Fruit fly (Drosophila melanogaster) whole organism, embryonic: ENCODE results near the gene scny.

ENCODE experiments used
- Bdp1 ChIP-seq: fragments of 200-800 bp; sonication (Bioruptor generic); optimal IDR thresholded peaks from 3 replicates; lab custom pipeline; 2016; ENCODE audit warnings: missing biosample characterization, missing genetic modification characterization
- CG12071 ChIP-seq: fragments of 200-800 bp; sonication (Bioruptor generic); optimal IDR thresholded peaks from 3 replicates; lab custom pipeline; 2018; ENCODE audit warnings: missing biosample characterization, mild to moderate bottlenecking, missing genetic modification characterization
- CG12769 ChIP-seq: fragments of 200-800 bp; sonication (Bioruptor generic); optimal IDR thresholded peaks from 2 replicates; lab custom pipeline; 2019; ENCODE audit warnings: missing biosample characterization, mild to moderate bottlenecking, missing genetic modification characterization, moderate library complexity
- CG18599 ChIP-seq: fragments of 200-800 bp; sonication (Bioruptor generic); optimal IDR thresholded peaks from 3 replicates; lab custom pipeline; 2017; ENCODE audit warnings: missing biosample characterization, missing genetic modification characterization, mild to moderate bottlenecking, moderate library complexity, missing genetic modification reagents
- CG31365 ChIP-seq: fragments of 200-800 bp; sonication (Bioruptor generic); optimal IDR thresholded peaks from 2 replicates; lab custom pipeline; 2018; ENCODE audit warnings: missing biosample characterization, mild to moderate bottlenecking, missing genetic modification characterization
- CG31388 ChIP-seq: fragments of 200-800 bp; sonication (Bioruptor generic); optimal IDR thresholded peaks from 2 replicates; lab custom pipeline; 2016; ENCODE audit warnings: missing biosample characterization, missing genetic modification characterization
- CG4282 ChIP-seq: fragments of 200-800 bp; sonication (Bioruptor generic); optimal IDR thresholded peaks from 2 replicates; lab custom pipeline; 2016; ENCODE audit warnings: missing biosample characterization, missing genetic modification characterization
- CG4404 ChIP-seq: fragments of 200-800 bp; sonication (Bioruptor generic); IDR thresholded peaks from 2 replicates; pipeline ENCODE4 v1.3.6; 2022; ENCODE audit warnings: missing biosample characterization, missing genetic modification characterization
- CG4730 ChIP-seq: fragments of 200-800 bp; sonication (Bioruptor generic); IDR thresholded peaks from 2 replicates; pipeline ENCODE4 v1.3.6; 2022; ENCODE audit warnings: missing biosample characterization, missing genetic modification characterization
- CG5180 ChIP-seq: fragments of 200-800 bp; sonication (Bioruptor generic); optimal IDR thresholded peaks from 3 replicates; lab custom pipeline; 2017; ENCODE audit warnings: missing biosample characterization, missing genetic modification characterization, mild to moderate bottlenecking, moderate library complexity, missing genetic modification reagents
- CG5953 ChIP-seq: fragments of 200-800 bp; sonication (Bioruptor generic); IDR thresholded peaks from 2 replicates; pipeline ENCODE4 v1.3.6; 2022; ENCODE audit warnings: missing biosample characterization, missing genetic modification characterization
- CG6272 ChIP-seq: fragments of 200-800 bp; sonication (Bioruptor generic); IDR thresholded peaks from 2 replicates; pipeline ENCODE4 v1.3.6; 2022; ENCODE audit warnings: missing biosample characterization, missing genetic modification characterization
- CG6765 ChIP-seq: fragments of 200-800 bp; sonication (Bioruptor generic); optimal IDR thresholded peaks from 3 replicates; lab custom pipeline; 2017; ENCODE audit warnings: missing biosample characterization, mild to moderate bottlenecking, missing genetic modification characterization
- CG7786 ChIP-seq: fragments of 200-800 bp; sonication (Bioruptor generic); optimal IDR thresholded peaks from 2 replicates; lab custom pipeline; 2016; ENCODE audit warnings: missing biosample characterization, missing genetic modification characterization
- CG8359 ChIP-seq: fragments of 200-800 bp; sonication (Bioruptor generic); optimal IDR thresholded peaks from 2 replicates; lab custom pipeline; 2017; ENCODE audit warnings: missing biosample characterization, mild to moderate bottlenecking, missing genetic modification characterization, borderline replicate concordance
- CHES-1-like ChIP-seq: fragments of 200-800 bp; sonication (Bioruptor generic); optimal IDR thresholded peaks from 2 replicates; lab custom pipeline; 2016; ENCODE audit warnings: missing biosample characterization, missing genetic modification characterization
- Doc3 ChIP-seq: fragments of 200-800 bp; sonication (Bioruptor generic); IDR thresholded peaks from 3 replicates; pipeline ENCODE4 v1.3.6; 2022; ENCODE audit warnings: missing biosample characterization, missing genetic modification characterization; ENCODE audit not compliant: partially characterized antibody
- Fer1 ChIP-seq: fragments of 200-800 bp; sonication (Bioruptor generic); optimal IDR thresholded peaks from 2 replicates; lab custom pipeline; 2017; ENCODE audit warnings: missing biosample characterization, mild to moderate bottlenecking, missing genetic modification characterization
- GATAe ChIP-seq: fragments of 200-800 bp; sonication (Bioruptor generic); conservative IDR thresholded peaks from 2 replicates; pipeline ENCODE4 v1.3.6; 2022; ENCODE audit warnings: missing biosample characterization, missing genetic modification characterization
- Hr39 ChIP-seq: fragments of >200 bp; optimal IDR thresholded peaks from 2 replicates; lab custom pipeline; 2017
- Kr ChIP-seq: fragments of 200-800 bp; sonication (Bioruptor generic); optimal IDR thresholded peaks from 2 replicates; lab custom pipeline; 2017; ENCODE audit warnings: missing biosample characterization, mild to moderate bottlenecking, missing genetic modification characterization
- Meics ChIP-seq: fragments of 200-800 bp; sonication (Bioruptor generic); optimal IDR thresholded peaks from 2 replicates; lab custom pipeline; 2017; ENCODE audit warnings: missing biosample characterization, mild to moderate bottlenecking, missing genetic modification characterization
- Myb ChIP-seq: fragments of 200-800 bp; sonication (Bioruptor generic); optimal IDR thresholded peaks from 2 replicates; lab custom pipeline; 2016; ENCODE audit warnings: missing biosample characterization, missing genetic modification characterization
- Oaz ChIP-seq: fragments of 200-800 bp; sonication (Bioruptor generic); IDR thresholded peaks from 2 replicates; pipeline ENCODE4 v1.3.6; 2022; ENCODE audit warnings: missing biosample characterization, missing genetic modification characterization
- Ptx1 ChIP-seq: fragments of 200-800 bp; sonication (Bioruptor generic); IDR thresholded peaks from 2 replicates; pipeline ENCODE4 v1.3.6; 2022; ENCODE audit warnings: missing biosample characterization, missing genetic modification characterization
- Sry-δ ChIP-seq: fragments of 200-800 bp; sonication (Bioruptor generic); optimal IDR thresholded peaks from 2 replicates; lab custom pipeline; 2016; ENCODE audit warnings: missing biosample characterization, missing genetic modification characterization
- Trl ChIP-seq, 3 experiments: fragments of >200 bp in 2 of 3; fragments of 200-800 bp in 1 of 3; sonication (Bioruptor generic) in 1 of 3; optimal IDR thresholded peaks; 2 replicates in 1 of 3; 3 replicates in 2 of 3; lab custom pipeline; 2016 to 2017; ENCODE audit warnings: missing biosample characterization in 1 of 3, missing genetic modification characterization in 1 of 3
- ab ChIP-seq: fragments of 200-800 bp; sonication (Bioruptor generic); optimal IDR thresholded peaks from 2 replicates; lab custom pipeline; 2016; ENCODE audit warnings: missing biosample characterization, missing genetic modification characterization
- bowl ChIP-seq: fragments of 200-800 bp; sonication (Bioruptor generic); IDR thresholded peaks from 2 replicates; pipeline ENCODE4 v1.3.6; 2022; ENCODE audit warnings: missing biosample characterization, missing genetic modification characterization
- caup ChIP-seq: fragments of 200-800 bp; sonication (Bioruptor generic); optimal IDR thresholded peaks from 3 replicates; lab custom pipeline; 2017; ENCODE audit warnings: missing biosample characterization, mild to moderate bottlenecking, missing genetic modification characterization, moderate library complexity; ENCODE audit not compliant: severe bottlenecking
- dimm ChIP-seq: fragments of 200-800 bp; sonication (Bioruptor generic); IDR thresholded peaks from 2 replicates; pipeline ENCODE4 v1.3.6; 2022; ENCODE audit warnings: missing biosample characterization, missing genetic modification characterization
- emc ChIP-seq: fragments of 200-800 bp; sonication (Bioruptor generic); optimal IDR thresholded peaks from 2 replicates; lab custom pipeline; 2016; ENCODE audit warnings: missing biosample characterization, missing genetic modification characterization
- fd3F ChIP-seq: fragments of 200-800 bp; sonication (Bioruptor generic); optimal IDR thresholded peaks from 2 replicates; lab custom pipeline; 2018; ENCODE audit warnings: missing biosample characterization, mild to moderate bottlenecking, missing genetic modification characterization, moderate library complexity
- gro ChIP-seq: fragments of 200-800 bp; sonication (Bioruptor generic); optimal IDR thresholded peaks from 2 replicates; lab custom pipeline; 2016; ENCODE audit warnings: missing biosample characterization, missing genetic modification characterization
- gsb ChIP-seq: fragments of 200-800 bp; sonication (Bioruptor generic); IDR thresholded peaks from 2 replicates; pipeline ENCODE4 v1.3.6; 2022; ENCODE audit warnings: missing biosample characterization, missing genetic modification characterization
- kah ChIP-seq: fragments of 200-800 bp; sonication (Bioruptor generic); optimal IDR thresholded peaks from 2 replicates; lab custom pipeline; 2018; ENCODE audit warnings: missing biosample characterization, mild to moderate bottlenecking, missing genetic modification characterization
- lab ChIP-seq: fragments of 200-800 bp; sonication (Bioruptor generic); optimal IDR thresholded peaks from 3 replicates; lab custom pipeline; 2017; ENCODE audit warnings: missing biosample characterization, missing genetic modification characterization, mild to moderate bottlenecking, moderate library complexity, missing genetic modification reagents
- lilli ChIP-seq: fragments of 200-800 bp; sonication (Bioruptor generic); optimal IDR thresholded peaks from 3 replicates; lab custom pipeline; 2016; ENCODE audit warnings: missing biosample characterization, missing genetic modification characterization
- mam ChIP-seq: fragments of 200-800 bp; sonication (Bioruptor generic); optimal IDR thresholded peaks from 3 replicates; lab custom pipeline; 2016; ENCODE audit warnings: missing biosample characterization, missing genetic modification characterization
- mld ChIP-seq: fragments of 200-800 bp; sonication (Bioruptor generic); IDR thresholded peaks from 3 replicates; pipeline ENCODE4 v1.3.6; 2022; ENCODE audit warnings: missing biosample characterization, missing genetic modification characterization; ENCODE audit not compliant: partially characterized antibody
- nom ChIP-seq: fragments of 200-800 bp; sonication (Bioruptor generic); optimal IDR thresholded peaks from 2 replicates; lab custom pipeline; 2017; ENCODE audit warnings: missing biosample characterization, missing genetic modification characterization, mild to moderate bottlenecking, moderate library complexity, missing genetic modification reagents
- phol ChIP-seq: fragments of 200-800 bp; sonication (Bioruptor generic); optimal IDR thresholded peaks from 3 replicates; lab custom pipeline; 2018; ENCODE audit warnings: missing biosample characterization, mild to moderate bottlenecking, missing genetic modification characterization, moderate library complexity
- row ChIP-seq: fragments of 200-800 bp; sonication (Bioruptor generic); IDR thresholded peaks from 3 replicates; pipeline ENCODE4 v1.3.6; 2022; ENCODE audit warnings: missing biosample characterization, missing genetic modification characterization
- sc ChIP-seq, 3 experiments: fragments of >200 bp in 2 of 3; fragments of 200-800 bp in 1 of 3; sonication (Bioruptor generic) in 1 of 3; optimal IDR thresholded peaks; 2 replicates in 2 of 3; 3 replicates in 1 of 3; lab custom pipeline; 2017; ENCODE audit warnings: mild to moderate bottlenecking in 1 of 3, missing biosample characterization in 1 of 3, missing genetic modification characterization in 1 of 3, missing genetic modification reagents in 1 of 3
- sd ChIP-seq: fragments of 200-800 bp; sonication (Bioruptor generic); optimal IDR thresholded peaks from 3 replicates; lab custom pipeline; 2018; ENCODE audit warnings: missing biosample characterization, mild to moderate bottlenecking, missing genetic modification characterization, moderate library complexity
- sob ChIP-seq: fragments of 200-800 bp; sonication (Bioruptor generic); IDR thresholded peaks from 2 replicates; pipeline ENCODE4 v1.3.6; 2022; ENCODE audit warnings: missing biosample characterization, missing genetic modification characterization
- ttk ChIP-seq: fragments of 200-800 bp; sonication (Bioruptor generic); IDR thresholded peaks from 2 replicates; pipeline ENCODE4 v2.1.2; 2022; ENCODE audit warnings: missing biosample characterization, missing genetic modification characterization
- zen ChIP-seq: fragments of 200-800 bp; sonication (Bioruptor generic); optimal IDR thresholded peaks from 3 replicates; lab custom pipeline; 2018; ENCODE audit warnings: missing biosample characterization, mild to moderate bottlenecking, missing genetic modification characterization, moderate library complexity

scny gene

dm6 chr3L:5751740-5752579, 16.8 kb upstream of the scny start, which contains the start of gene DnaJ-1 (continued):
- TF ChIP-seq fd3F (GFP tag; lab: Kevin White, UChicago) (no peak), sd (tag; lab: Kevin White, UChicago) (peak; percentile 78), kah (GFP tag; lab: Kevin White, UChicago) (peak; percentile 53), lab (GFP tag; lab: Kevin White, UChicago) (peak; percentile 50), zen (tag; lab: Kevin White, UChicago) (peak; percentile 40), mld (GFP tag; lab: Robert Waterston, UW) (peak; percentile 95), CHES-1-like (GFP tag; lab: Kevin White, UChicago) (no peak), bowl (GFP tag; lab: Robert Waterston, UW) (no peak), Sry-δ (GFP tag; lab: Kevin White, UChicago) (peak; percentile 85), CG7786 (GFP tag; lab: Kevin White, UChicago) (no peak), Trl (optimal IDR thresholded peaks at IDR 0.05; lab: Kevin White, UChicago) (peak in 1 of 2 experiments; percentile 17), Trl (GFP tag; optimal IDR thresholded peaks at IDR 0.05; lab: Kevin White, UChicago) (no peak), CG12769 (tag; lab: Kevin White, UChicago) (peak; percentile 84), CG5180 (GFP tag; lab: Kevin White, UChicago) (peak; percentile 3), Hr39 (no peak), gsb (GFP tag; lab: Robert Waterston, UW) (no peak), nom (GFP tag; lab: Kevin White, UChicago) (peak; percentile 92), dimm (GFP tag; lab: Robert Waterston, UW) (no peak), ab (GFP tag; lab: Kevin White, UChicago) (no peak), mam (GFP tag; lab: Kevin White, UChicago) (peak; percentile 6), Oaz (no peak), CG6272 (peak; percentile 50; the same call in 1 of the 2 replicates), CG31365 (tag; lab: Kevin White, UChicago) (no peak), CG18599 (GFP tag; lab: Kevin White, UChicago) (peak; percentile 70), Bdp1 (no peak), Meics (GFP tag; lab: Kevin White, UChicago) (peak; percentile 39), CG8359 (GFP tag; lab: Kevin White, UChicago) (no peak), Ptx1 (GFP tag; lab: Robert Waterston, UW) (no peak), CG31388 (no peak), CG6765 (GFP tag; lab: Kevin White, UChicago) (no peak), Fer1 (peak; percentile 72), caup (GFP tag; lab: Kevin White, UChicago) (peak; percentile 41), Myb (peak; percentile 70), phol (tag; lab: Kevin White, UChicago) (peak; percentile 51), emc (GFP tag; lab: Kevin White, UChicago) (no peak), CG5953 (no peak), ttk (GFP tag; lab: Robert Waterston, UW) (peak; percentile 32; the same call in 1 of the 2 replicates), GATAe (GFP tag; lab: Robert Waterston, UW) (no peak), sob (GFP tag; lab: Robert Waterston, UW) (no peak), CG4282 (GFP tag; lab: Kevin White, UChicago) (no peak), CG4404 (GFP tag; lab: Robert Waterston, UW) (no peak), lilli (GFP tag; lab: Kevin White, UChicago) (peak; percentile 28), gro (peak; percentile 76), sc (optimal IDR thresholded peaks at IDR 0.05; lab: Kevin White, UChicago) (no peak), sc (GFP tag; optimal IDR thresholded peaks at IDR 0.05; lab: Kevin White, UChicago) (no peak), CG4730 (GFP tag; lab: Robert Waterston, UW) (no peak), row (peak; percentile 78), CG12071 (GFP tag; lab: Kevin White, UChicago) (no peak), Kr (GFP tag; lab: Kevin White, UChicago) (no peak), Doc3 (peak; percentile 98)
